Fruit fly (Drosophila melanogaster) whole organism, embryonic: ENCODE data around the gene usp.

Experiments
- CG1024 ChIP-seq: fragments of 200-800 bp; sonication (Bioruptor generic); IDR thresholded peaks from 2 replicates; pipeline ENCODE4 v1.3.6; 2022; ENCODE audit warnings: missing biosample characterization, missing genetic modification characterization
- CG11093 ChIP-seq: fragments of 200-800 bp; sonication (Bioruptor generic); IDR thresholded peaks from 3 replicates; pipeline ENCODE4 v1.3.6; 2022; ENCODE audit warnings: missing biosample characterization, missing genetic modification characterization
- CG11560 ChIP-seq: fragments of 200-800 bp; sonication (Bioruptor generic); IDR thresholded peaks from 3 replicates; pipeline ENCODE4 v1.3.6; 2022; ENCODE audit warnings: missing biosample characterization, missing genetic modification characterization
- CG17829 ChIP-seq: fragments of 200-800 bp; optimal IDR thresholded peaks from 2 replicates; lab custom pipeline; 2019; ENCODE audit warnings: missing biosample characterization, mild to moderate bottlenecking, missing genetic modification characterization, moderate library complexity
- CG18011 ChIP-seq: fragments of 200-800 bp; sonication (Bioruptor generic); optimal IDR thresholded peaks from 2 replicates; lab custom pipeline; 2017; ENCODE audit warnings: missing biosample characterization, missing genetic modification characterization, mild to moderate bottlenecking, moderate library complexity, missing genotype
- CG18262 ChIP-seq: fragments of 200-800 bp; optimal IDR thresholded peaks from 3 replicates; lab custom pipeline; 2019; ENCODE audit warnings: missing biosample characterization, mild to moderate bottlenecking, missing genetic modification characterization, moderate library complexity
- CG18476 ChIP-seq: fragments of 200-800 bp; sonication (Bioruptor generic); optimal IDR thresholded peaks from 2 replicates; lab custom pipeline; 2016; ENCODE audit warnings: missing biosample characterization, mild to moderate bottlenecking, missing genetic modification characterization
- CG31388 ChIP-seq: fragments of 200-800 bp; sonication (Bioruptor generic); optimal IDR thresholded peaks from 2 replicates; lab custom pipeline; 2016; ENCODE audit warnings: missing biosample characterization, missing genetic modification characterization
- CG3281 ChIP-seq: fragments of 200-800 bp; sonication (Bioruptor generic); optimal IDR thresholded peaks from 3 replicates; lab custom pipeline; 2017; ENCODE audit warnings: missing biosample characterization, mild to moderate bottlenecking, missing genetic modification characterization
- CG34376 ChIP-seq: fragments of 200-800 bp; sonication (Bioruptor generic); optimal IDR thresholded peaks from 2 replicates; lab custom pipeline; 2018; ENCODE audit warnings: missing biosample characterization, mild to moderate bottlenecking, missing genetic modification characterization
- CG3995 ChIP-seq: fragments of 200-800 bp; sonication (Bioruptor generic); optimal IDR thresholded peaks from 3 replicates; lab custom pipeline; 2016; ENCODE audit warnings: missing biosample characterization, missing genetic modification characterization
- CG4328 ChIP-seq: fragments of 200-800 bp; sonication (Bioruptor generic); optimal IDR thresholded peaks from 3 replicates; lab custom pipeline; 2017; ENCODE audit warnings: missing biosample characterization, missing genetic modification reagents, missing genetic modification characterization
- CG4617 ChIP-seq: fragments of 200-800 bp; sonication (Bioruptor generic); optimal IDR thresholded peaks from 3 replicates; lab custom pipeline; 2016; ENCODE audit warnings: missing biosample characterization, missing genetic modification characterization, borderline replicate concordance
- CG4730 ChIP-seq: fragments of 200-800 bp; sonication (Bioruptor generic); IDR thresholded peaks from 2 replicates; pipeline ENCODE4 v1.3.6; 2022; ENCODE audit warnings: missing biosample characterization, missing genetic modification characterization
- CG6854 ChIP-seq: fragments of 200-800 bp; sonication (Bioruptor generic); optimal IDR thresholded peaks from 3 replicates; lab custom pipeline; 2017; ENCODE audit warnings: missing biosample characterization, mild to moderate bottlenecking, missing genetic modification characterization
- CG7556 ChIP-seq: fragments of 200-800 bp; sonication (Bioruptor generic); optimal IDR thresholded peaks from 2 replicates; lab custom pipeline; 2017; ENCODE audit warnings: missing biosample characterization, mild to moderate bottlenecking, missing genetic modification characterization
- CG8089 ChIP-seq: fragments of 200-800 bp; sonication (Bioruptor generic); optimal IDR thresholded peaks from 3 replicates; lab custom pipeline; 2016; ENCODE audit warnings: missing biosample characterization, missing genetic modification characterization
- CG8281 ChIP-seq: fragments of 200-800 bp; sonication (Bioruptor generic); optimal IDR thresholded peaks from 2 replicates; lab custom pipeline; 2018; ENCODE audit warnings: missing biosample characterization, mild to moderate bottlenecking, missing genetic modification characterization, moderate library complexity
- CTCF ChIP-seq: fragments of 200-800 bp; sonication (Bioruptor generic); optimal IDR thresholded peaks from 2 replicates; lab custom pipeline; 2017; ENCODE audit warnings: missing biosample characterization, mild to moderate bottlenecking, missing genetic modification characterization, moderate library complexity
- Dek ChIP-seq: fragments of 200-800 bp; sonication (Bioruptor generic); optimal IDR thresholded peaks from 3 replicates; lab custom pipeline; 2019; ENCODE audit warnings: missing biosample characterization, mild to moderate bottlenecking, missing genetic modification characterization, moderate library complexity
- Dp ChIP-seq: fragments of 200-800 bp; sonication (Bioruptor generic); optimal IDR thresholded peaks from 2 replicates; lab custom pipeline; 2018; ENCODE audit warnings: missing biosample characterization, mild to moderate bottlenecking, missing genetic modification characterization, moderate library complexity
- E2f2 ChIP-seq: fragments of 200-800 bp; sonication (Bioruptor generic); IDR thresholded peaks from 2 replicates; pipeline ENCODE4 v1.3.6; 2022; ENCODE audit warnings: missing biosample characterization, missing genetic modification characterization
- ERR ChIP-seq: fragments of 200-800 bp; sonication (Bioruptor generic); optimal IDR thresholded peaks from 2 replicates; lab custom pipeline; 2016; ENCODE audit warnings: missing biosample characterization, missing genetic modification characterization
- H2.0 ChIP-seq: fragments of 200-800 bp; sonication (Bioruptor generic); IDR thresholded peaks from 2 replicates; pipeline ENCODE4 v1.3.6; 2022; ENCODE audit warnings: missing biosample characterization, missing genetic modification characterization
- Kr ChIP-seq: fragments of 200-800 bp; sonication (Bioruptor generic); optimal IDR thresholded peaks from 2 replicates; lab custom pipeline; 2017; ENCODE audit warnings: missing biosample characterization, mild to moderate bottlenecking, missing genetic modification characterization
- Lhr ChIP-seq: fragments of 200-800 bp; sonication (Bioruptor generic); optimal IDR thresholded peaks from 3 replicates; lab custom pipeline; 2017; ENCODE audit warnings: mild to moderate bottlenecking, missing biosample characterization, missing genetic modification reagents, missing genetic modification characterization
- Lim3 ChIP-seq: fragments of 200-800 bp; sonication (Bioruptor generic); IDR thresholded peaks from 2 replicates; pipeline ENCODE4 v1.3.6; 2022; ENCODE audit warnings: missing biosample characterization, missing genetic modification characterization
- Myb ChIP-seq: fragments of 200-800 bp; sonication (Bioruptor generic); optimal IDR thresholded peaks from 2 replicates; lab custom pipeline; 2016; ENCODE audit warnings: missing biosample characterization, missing genetic modification characterization
- Six4 ChIP-seq: fragments of 200-800 bp; sonication (Bioruptor generic); optimal IDR thresholded peaks from 2 replicates; lab custom pipeline; 2016; ENCODE audit warnings: missing biosample characterization, missing genetic modification characterization
- ap ChIP-seq: fragments of 200-800 bp; sonication (Bioruptor generic); IDR thresholded peaks from 2 replicates; pipeline ENCODE4 v1.3.6; 2022; ENCODE audit warnings: missing biosample characterization, missing genetic modification characterization
- ara ChIP-seq: fragments of 200-800 bp; sonication (Bioruptor generic); IDR thresholded peaks from 2 replicates; pipeline ENCODE4 v1.3.6; 2022; ENCODE audit warnings: missing biosample characterization, missing genetic modification characterization
- az2 ChIP-seq: fragments of 200-800 bp; sonication (Bioruptor generic); optimal IDR thresholded peaks from 3 replicates; lab custom pipeline; 2016; ENCODE audit warnings: missing biosample characterization, missing genetic modification characterization
- ci ChIP-seq: fragments of 200-800 bp; sonication (Bioruptor generic); IDR thresholded peaks from 3 replicates; pipeline ENCODE4 v1.3.6; 2022; ENCODE audit warnings: missing biosample characterization, missing genetic modification characterization
- croc ChIP-seq: fragments of 200-800 bp; sonication (Bioruptor generic); conservative IDR thresholded peaks from 3 replicates; pipeline ENCODE4 v1.3.6; 2022; ENCODE audit warnings: missing biosample characterization, missing genetic modification characterization
- en ChIP-seq: fragments of 200-800 bp; sonication (Bioruptor generic); optimal IDR thresholded peaks from 2 replicates; lab custom pipeline; 2016; ENCODE audit warnings: missing biosample characterization, missing genetic modification characterization
- eve ChIP-seq, 2 experiments: fragments of >200 bp; optimal IDR thresholded peaks; 2 replicates each; lab custom pipeline; 2017; ENCODE audit warnings: missing biosample characterization in 2 of 2, missing genetic modification characterization in 2 of 2
- fd3F ChIP-seq: fragments of 200-800 bp; sonication (Bioruptor generic); optimal IDR thresholded peaks from 2 replicates; lab custom pipeline; 2018; ENCODE audit warnings: missing biosample characterization, mild to moderate bottlenecking, missing genetic modification characterization, moderate library complexity
- fd64A ChIP-seq: fragments of 200-800 bp; sonication (Bioruptor generic); optimal IDR thresholded peaks from 3 replicates; lab custom pipeline; 2018; ENCODE audit warnings: missing biosample characterization, mild to moderate bottlenecking, missing genetic modification characterization
- gcm2 ChIP-seq: fragments of 200-800 bp; sonication (Bioruptor generic); optimal IDR thresholded peaks from 2 replicates; lab custom pipeline; 2016; ENCODE audit warnings: missing biosample characterization, missing genetic modification characterization
- gsb ChIP-seq: fragments of 200-800 bp; sonication (Bioruptor generic); IDR thresholded peaks from 2 replicates; pipeline ENCODE4 v1.3.6; 2022; ENCODE audit warnings: missing biosample characterization, missing genetic modification characterization
- hkb ChIP-seq, 2 experiments: fragments of 200-800 bp in 1 of 2; fragments of >200 bp in 1 of 2; sonication (Bioruptor generic) in 1 of 2; IDR thresholded peaks in 1 of 2; optimal IDR thresholded peaks in 1 of 2; 2 replicates each; pipeline versions ENCODE4 v1.3.6 to Lab custom; 2017 to 2022; ENCODE audit warnings: missing biosample characterization in 1 of 2, missing genetic modification characterization in 1 of 2
- jigr1 ChIP-seq: fragments of 200-800 bp; sonication (Bioruptor generic); IDR thresholded peaks from 3 replicates; pipeline ENCODE4 v1.3.6; 2022; ENCODE audit warnings: missing biosample characterization, missing genetic modification characterization
- maf-S ChIP-seq: fragments of 200-800 bp; sonication (Bioruptor generic); optimal IDR thresholded peaks from 2 replicates; lab custom pipeline; 2016; ENCODE audit warnings: missing biosample characterization, missing genetic modification characterization
- oc ChIP-seq: fragments of 200-800 bp; sonication (Bioruptor generic); optimal IDR thresholded peaks from 2 replicates; lab custom pipeline; 2018; ENCODE audit warnings: missing biosample characterization, mild to moderate bottlenecking, missing genetic modification characterization, moderate library complexity
- pb ChIP-seq: fragments of 200-800 bp; sonication (Bioruptor generic); optimal IDR thresholded peaks from 3 replicates; lab custom pipeline; 2016; ENCODE audit warnings: missing biosample characterization, missing genetic modification characterization
- stc ChIP-seq: fragments of 200-800 bp; sonication (Bioruptor generic); IDR thresholded peaks from 2 replicates; pipeline ENCODE4 v1.3.6; 2022; ENCODE audit warnings: missing biosample characterization, missing genetic modification characterization
- stwl ChIP-seq: fragments of 200-800 bp; sonication (Bioruptor generic); optimal IDR thresholded peaks from 3 replicates; lab custom pipeline; 2018; ENCODE audit warnings: missing biosample characterization, mild to moderate bottlenecking, missing genetic modification characterization, moderate library complexity
- toy ChIP-seq: fragments of 200-800 bp; sonication (Bioruptor generic); IDR thresholded peaks from 2 replicates; pipeline ENCODE4 v1.3.6; 2022; ENCODE audit warnings: missing biosample characterization, missing genetic modification characterization
- wdn ChIP-seq: fragments of 200-800 bp; sonication (Bioruptor generic); IDR thresholded peaks from 2 replicates; pipeline ENCODE4 v1.3.6; 2022; ENCODE audit warnings: missing biosample characterization, missing genetic modification characterization
- wek ChIP-seq: fragments of 200-800 bp; sonication (Bioruptor generic); optimal IDR thresholded peaks from 3 replicates; lab custom pipeline; 2018; ENCODE audit warnings: missing biosample characterization, mild to moderate bottlenecking, missing genetic modification characterization, moderate library complexity
- yki ChIP-seq: fragments of >200 bp; optimal IDR thresholded peaks from 3 replicates; lab custom pipeline; 2018
- zf30C ChIP-seq: fragments of 200-800 bp; sonication (Bioruptor generic); optimal IDR thresholded peaks from 3 replicates; lab custom pipeline; 2018; ENCODE audit warnings: missing biosample characterization, mild to moderate bottlenecking, missing genetic modification characterization
- zfh1 ChIP-seq: fragments of 200-800 bp; sonication (Bioruptor generic); IDR thresholded peaks from 3 replicates; pipeline ENCODE4 v1.3.6; 2022; ENCODE audit warnings: missing biosample characterization, missing genetic modification characterization

Gene usp

DNA sequence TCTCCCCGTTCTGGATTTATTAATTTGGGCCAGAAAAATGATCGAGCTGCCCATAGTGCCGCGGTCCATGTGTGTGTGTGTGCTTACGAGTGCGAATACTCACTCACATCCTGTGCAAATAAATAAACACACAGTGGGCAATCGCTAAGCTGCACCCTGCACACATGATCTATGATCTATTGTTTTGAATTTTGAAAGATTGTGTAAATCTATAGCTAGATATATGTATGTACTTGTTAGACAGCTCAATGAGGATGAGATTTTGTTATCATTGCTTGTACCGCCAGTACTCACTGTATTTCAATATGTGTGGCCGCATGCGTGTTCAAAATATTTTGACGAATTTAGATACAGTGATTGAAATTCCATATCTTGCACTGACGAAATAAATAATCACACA is 41.0 kb upstream of the usp start (continued):
- TF ChIP-seq CG8281 (tag; lab: Kevin White, UChicago): no peak
- TF ChIP-seq ap: peak; percentile 26; the same call in 1 of the 2 replicates
- peak; percentile 58 for TF ChIP-seq stc (GFP tag; lab: Robert Waterston, UW)
- no peak for TF ChIP-seq hkb (optimal IDR thresholded peaks at IDR 0.05; lab: Kevin White, UChicago)
- no peak; the same call in 1 of the 2 replicates for TF ChIP-seq hkb (GFP tag; IDR thresholded peaks at IDR 0.05; lab: Robert Waterston, UW)
- peak; percentile 28 for TF ChIP-seq Myb (GFP tag; lab: Kevin White, UChicago)
- TF ChIP-seq eve (GFP tag; optimal IDR thresholded peaks at IDR 0.05; lab: Kevin White, UChicago): no peak
- TF ChIP-seq CG1024 (GFP tag; lab: Robert Waterston, UW): no peak
- peak; percentile 33 for TF ChIP-seq gcm2
- TF ChIP-seq CG11560 (tag; lab: Robert Waterston, UW): peak; percentile 52; the same call in 2 of the 3 replicates
- no peak for TF ChIP-seq CG18262
- no peak for TF ChIP-seq fd64A (GFP tag; lab: Kevin White, UChicago)
- peak; percentile 81 for TF ChIP-seq gsb (GFP tag; lab: Robert Waterston, UW)
- TF ChIP-seq CG18011 (GFP tag; lab: Kevin White, UChicago): no peak
- TF ChIP-seq Dp (GFP tag; lab: Kevin White, UChicago): no peak
- no peak for TF ChIP-seq CG34376 (GFP tag; lab: Kevin White, UChicago)
- TF ChIP-seq oc (tag; lab: Kevin White, UChicago): no peak
- no peak for TF ChIP-seq Lim3
- no peak for TF ChIP-seq ERR (GFP tag; lab: Kevin White, UChicago)
- TF ChIP-seq croc (GFP tag; lab: Robert Waterston, UW): no peak
- TF ChIP-seq H2.0 (GFP tag; lab: Robert Waterston, UW): peak; percentile 49
- peak; percentile 52 for TF ChIP-seq Dek (tag; lab: Kevin White, UChicago)
- TF ChIP-seq pb: no peak
- no peak for TF ChIP-seq wek
- no peak for TF ChIP-seq CG4328 (GFP tag; lab: Kevin White, UChicago)
- peak; percentile 79 for TF ChIP-seq CG3281 (GFP tag; lab: Kevin White, UChicago)
- no peak for TF ChIP-seq Six4
- no peak for TF ChIP-seq yki (lab: Kevin White, UChicago)
- no peak for TF ChIP-seq CG6854
- TF ChIP-seq CG3995 (GFP tag; lab: Kevin White, UChicago): peak; percentile 38
- TF ChIP-seq en (GFP tag; lab: Kevin White, UChicago): no peak
- TF ChIP-seq toy (GFP tag; lab: Robert Waterston, UW): peak; percentile 64; the same call in 1 of the 2 replicates
- no peak for TF ChIP-seq Lhr
- TF ChIP-seq Kr (GFP tag; lab: Kevin White, UChicago): no peak
- TF ChIP-seq CG11093: no peak
- no peak; the same call in 1 of the 2 replicates for TF ChIP-seq E2f2 (GFP tag; lab: Robert Waterston, UW)
- TF ChIP-seq CG17829 (tag; lab: Kevin White, UChicago): no peak
- no peak for TF ChIP-seq maf-S (GFP tag; lab: Kevin White, UChicago)
- no peak for TF ChIP-seq CG4617
- TF ChIP-seq ci (GFP tag; lab: Robert Waterston, UW): peak; percentile 54; the same call in 2 of the 3 replicates
- peak; percentile 61; the same call in 1 of the 2 replicates for TF ChIP-seq wdn (GFP tag; lab: Robert Waterston, UW)
- no peak for TF ChIP-seq CTCF (GFP tag; lab: Kevin White, UChicago)
- TF ChIP-seq zfh1 (GFP tag; lab: Robert Waterston, UW): peak; percentile 33; the same call in 1 of the 3 replicates
- TF ChIP-seq CG31388: no peak
- TF ChIP-seq fd3F (GFP tag; lab: Kevin White, UChicago): peak; percentile 55
- TF ChIP-seq CG8089 (GFP tag; lab: Kevin White, UChicago): no peak
- no peak for TF ChIP-seq CG4730 (GFP tag; lab: Robert Waterston, UW)
- TF ChIP-seq az2: peak; percentile 24
- no peak for TF ChIP-seq CG7556
- no peak for TF ChIP-seq zf30C (GFP tag; lab: Kevin White, UChicago)
- no peak for TF ChIP-seq stwl (tag; lab: Kevin White, UChicago)
- no peak for TF ChIP-seq CG18476 (GFP tag; lab: Kevin White, UChicago)
- TF ChIP-seq jigr1 (GFP tag; lab: Robert Waterston, UW): no peak
- TF ChIP-seq ara: peak; percentile 45; the same call in 1 of the 2 replicates
